Worm (Caenorhabditis elegans): ENCODE data around the gene sbds-1.

Gene sbds-1

DNA sequence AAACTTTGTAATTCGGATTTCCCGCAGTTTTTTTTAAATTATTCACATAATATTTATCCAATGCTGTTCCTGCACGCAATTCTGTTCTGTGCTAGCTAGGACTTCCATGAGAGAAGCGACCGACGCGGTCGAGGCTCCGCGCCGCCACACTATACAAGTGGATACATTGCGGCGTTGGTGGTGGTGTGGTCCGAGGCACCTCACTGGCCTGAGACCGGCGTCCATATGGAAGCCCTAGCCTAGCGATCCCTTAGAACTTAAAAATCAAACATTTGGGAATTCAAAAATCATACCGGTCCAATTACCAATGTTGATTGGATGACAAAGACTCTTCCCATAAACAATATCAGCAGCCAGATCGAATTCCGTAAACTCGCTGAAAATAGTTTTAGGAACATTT, 12.1 kb downstream of the sbds-1 start:
- TF ChIP-seq tra-4 (tag; optimal IDR thresholded peaks at IDR 0.05) = no peak
- TF ChIP-seq ama-1 (optimal IDR thresholded peaks at IDR 0.05) = no peak
- no peak for TF ChIP-seq hmg-4 (GFP tag; optimal IDR thresholded peaks at IDR 0.05)
- TF ChIP-seq tbx-37 (GFP tag; conservative IDR thresholded peaks at IDR 0.05) = no peak
- no peak for TF ChIP-seq hmbx-1 (tag; optimal IDR thresholded peaks at IDR 0.05)
- TF ChIP-seq ets-7 (tag; optimal IDR thresholded peaks at IDR 0.05) = no peak
- TF ChIP-seq sea-1 (GFP tag; conservative IDR thresholded peaks at IDR 0.05) = no peak
- no peak for TF ChIP-seq ceh-36 (tag; optimal IDR thresholded peaks at IDR 0.05)
- no peak for TF ChIP-seq hnd-1 (tag; optimal IDR thresholded peaks at IDR 0.05)
- no peak for TF ChIP-seq F13C5.2 (tag; optimal IDR thresholded peaks at IDR 0.05)
- no peak for TF ChIP-seq B0310.2 (tag; optimal IDR thresholded peaks at IDR 0.05)
- TF ChIP-seq ceh-13 (GFP tag; optimal IDR thresholded peaks at IDR 0.05) = no peak
- TF ChIP-seq flt-1 (GFP tag; IDR thresholded peaks at IDR 0.05) = no peak
- TF ChIP-seq pes-1 (GFP tag; IDR thresholded peaks at IDR 0.05) = no peak
- no peak for TF ChIP-seq aly-1 (tag; optimal IDR thresholded peaks at IDR 0.05)
- no peak for TF ChIP-seq scrt-1 (GFP tag; IDR thresholded peaks at IDR 0.05)
- TF ChIP-seq tbx-11 (GFP tag; IDR thresholded peaks at IDR 0.05) = no peak

DNA sequence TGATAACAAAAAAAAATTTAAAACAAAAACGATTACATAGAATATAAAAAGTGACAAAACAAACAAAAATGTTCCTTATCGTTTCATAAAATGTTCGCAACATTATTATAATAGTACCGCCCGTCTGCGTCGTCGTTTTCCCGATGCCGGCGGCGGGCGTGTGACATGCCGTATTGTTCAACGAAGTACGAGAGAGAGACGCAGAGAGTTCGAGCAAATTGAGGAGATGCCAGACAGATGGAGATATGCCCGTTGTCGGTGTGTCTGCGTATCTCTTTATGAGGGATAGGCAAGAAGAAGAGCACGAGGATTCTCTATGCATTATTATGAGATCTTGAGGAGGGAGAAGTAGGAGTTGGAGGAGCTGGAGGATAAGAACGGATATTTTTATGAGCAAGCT, 14.5 kb downstream of the sbds-1 start:
- TF ChIP-seq aly-1 (tag; optimal IDR thresholded peaks at IDR 0.05) (no peak), F13C5.2 (tag; optimal IDR thresholded peaks at IDR 0.05) (peak; percentile 54), flt-1 (GFP tag; IDR thresholded peaks at IDR 0.05) (no peak), hmg-4 (GFP tag; optimal IDR thresholded peaks at IDR 0.05) (peak; percentile 71), tbx-37 (GFP tag; conservative IDR thresholded peaks at IDR 0.05) (no peak), pes-1 (GFP tag; IDR thresholded peaks at IDR 0.05) (no peak)

DNA sequence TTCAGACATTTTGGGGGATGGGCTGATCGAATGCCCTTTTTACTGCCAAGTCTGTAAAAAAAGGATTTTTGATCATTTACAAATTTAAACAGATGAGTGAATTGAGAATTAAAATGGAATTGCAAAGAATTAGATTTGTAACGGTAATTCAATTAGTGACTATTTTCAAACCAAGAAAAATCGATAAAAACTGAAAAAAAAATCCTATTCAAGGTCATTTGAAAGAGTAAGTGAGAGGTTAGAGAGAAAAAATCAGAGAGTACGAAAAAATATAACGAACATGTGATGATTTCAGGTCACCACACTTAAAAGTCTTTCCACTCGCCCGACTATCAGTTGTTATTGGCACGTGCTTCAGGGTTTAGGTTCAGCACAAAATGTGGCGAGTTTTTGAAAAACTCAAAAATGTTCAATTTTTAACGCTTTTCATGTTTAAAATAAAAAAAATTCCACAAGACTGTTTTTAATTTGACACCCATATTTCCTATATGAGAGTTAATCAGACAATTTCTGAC, 18.0 kb downstream of the sbds-1 start, which contains the start of gene T19C3.4:
T19C3.4 (minus strand) TSS at position 51 of the 515 bp plus-strand sequence.
- TF ChIP-seq hmbx-1 (tag; optimal IDR thresholded peaks at IDR 0.05) (no peak), flt-1 (GFP tag; IDR thresholded peaks at IDR 0.05) (no peak), ama-1 (optimal IDR thresholded peaks at IDR 0.05) (no peak), tra-4 (tag; optimal IDR thresholded peaks at IDR 0.05) (no peak), aly-1 (tag; optimal IDR thresholded peaks at IDR 0.05) (no peak), scrt-1 (GFP tag; IDR thresholded peaks at IDR 0.05) (no peak), sea-1 (GFP tag; conservative IDR thresholded peaks at IDR 0.05) (no peak), pes-1 (GFP tag; IDR thresholded peaks at IDR 0.05) (no peak), B0310.2 (tag; optimal IDR thresholded peaks at IDR 0.05) (no peak)

DNA sequence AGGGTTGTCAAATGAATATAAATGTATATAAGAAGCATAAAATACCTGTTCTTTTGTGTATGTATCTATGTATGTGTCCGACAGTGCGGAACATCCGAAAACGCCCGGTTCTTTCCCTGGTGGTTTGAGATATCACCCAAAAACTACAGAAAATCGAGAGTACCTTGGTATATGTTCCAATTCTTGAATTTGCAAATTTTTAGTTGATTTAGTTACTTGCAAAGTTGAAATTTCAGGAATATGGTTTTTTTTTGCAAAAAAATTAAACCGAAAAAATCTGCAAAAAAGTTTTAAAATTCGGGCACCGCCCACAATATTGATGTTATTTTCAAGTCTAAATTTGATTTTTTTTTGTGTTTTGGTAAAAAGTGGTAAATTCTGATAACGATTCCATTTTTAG, 20.8 kb downstream of the sbds-1 start, which contains the start of gene T19C3.2:
T19C3.2 (minus strand) TSS at position 101 of the 400 bp plus-strand sequence.
- TF ChIP-seq scrt-1 (GFP tag; IDR thresholded peaks at IDR 0.05) = no peak
- TF ChIP-seq ceh-13 (GFP tag; optimal IDR thresholded peaks at IDR 0.05) = no peak
- no peak for TF ChIP-seq ama-1 (optimal IDR thresholded peaks at IDR 0.05)
- no peak for TF ChIP-seq tbx-37 (GFP tag; conservative IDR thresholded peaks at IDR 0.05)

DNA sequence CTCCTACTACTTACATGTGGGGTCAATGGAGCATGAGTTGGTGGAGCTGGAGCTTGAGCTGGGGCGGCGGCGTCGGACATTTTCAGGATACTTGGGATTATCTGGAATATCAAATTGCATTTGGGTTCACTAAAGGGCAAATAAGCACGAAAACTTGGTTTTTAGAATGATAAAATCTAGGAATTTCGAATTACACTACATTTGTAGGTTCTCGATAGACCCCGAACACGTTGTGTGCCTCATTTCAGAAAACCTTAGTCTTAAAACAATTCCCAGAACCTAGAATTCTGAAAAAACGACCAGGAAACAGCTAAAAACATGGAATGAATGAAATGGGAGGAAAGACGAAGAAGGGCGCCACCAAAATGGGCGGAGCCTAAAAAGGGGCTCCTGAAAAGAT, 23.8 kb downstream of the sbds-1 start, which contains the start of gene T19C3.3:
T19C3.3 (minus strand) TSS at position 101 of the 400 bp plus-strand sequence.
- TF ChIP-seq hnd-1 (tag; optimal IDR thresholded peaks at IDR 0.05) (no peak), B0310.2 (tag; optimal IDR thresholded peaks at IDR 0.05) (no peak), tbx-11 (GFP tag; IDR thresholded peaks at IDR 0.05) (no peak), ama-1 (optimal IDR thresholded peaks at IDR 0.05) (no peak), pes-1 (GFP tag; IDR thresholded peaks at IDR 0.05) (no peak), scrt-1 (GFP tag; IDR thresholded peaks at IDR 0.05) (no peak), sea-1 (GFP tag; conservative IDR thresholded peaks at IDR 0.05) (no peak)

DNA sequence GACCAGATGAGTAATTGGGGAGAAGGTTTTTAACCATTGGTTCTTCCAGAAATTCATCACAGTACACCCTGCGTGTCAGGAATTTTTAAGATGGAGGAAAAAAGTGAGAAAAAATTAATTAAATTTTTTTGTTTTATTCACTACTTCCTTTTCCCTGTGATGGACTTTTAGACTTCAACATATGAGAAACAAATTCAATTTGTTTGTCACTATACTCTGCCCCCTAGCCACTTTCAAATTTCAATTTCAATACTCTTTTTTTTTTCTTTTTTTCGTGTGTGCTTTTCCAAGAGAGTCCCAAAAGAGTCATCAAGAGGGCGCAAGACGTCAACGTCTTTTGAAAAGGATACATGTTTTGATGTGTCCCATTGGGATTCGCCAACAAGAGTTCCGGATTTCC, 25.5 kb downstream of the sbds-1 start:
- TF ChIP-seq flt-1 (GFP tag; IDR thresholded peaks at IDR 0.05) (no peak), tbx-11 (GFP tag; IDR thresholded peaks at IDR 0.05) (no peak), aly-1 (tag; optimal IDR thresholded peaks at IDR 0.05) (no peak), tbx-37 (GFP tag; conservative IDR thresholded peaks at IDR 0.05) (no peak), B0310.2 (tag; optimal IDR thresholded peaks at IDR 0.05) (no peak), scrt-1 (GFP tag; IDR thresholded peaks at IDR 0.05) (no peak), F13C5.2 (tag; optimal IDR thresholded peaks at IDR 0.05) (no peak), tra-4 (tag; optimal IDR thresholded peaks at IDR 0.05) (no peak), hmbx-1 (tag; optimal IDR thresholded peaks at IDR 0.05) (no peak), ets-7 (tag; optimal IDR thresholded peaks at IDR 0.05) (no peak), hnd-1 (tag; optimal IDR thresholded peaks at IDR 0.05) (no peak), ama-1 (optimal IDR thresholded peaks at IDR 0.05) (no peak), hmg-4 (GFP tag; optimal IDR thresholded peaks at IDR 0.05) (no peak), ceh-36 (tag; optimal IDR thresholded peaks at IDR 0.05) (no peak)

DNA sequence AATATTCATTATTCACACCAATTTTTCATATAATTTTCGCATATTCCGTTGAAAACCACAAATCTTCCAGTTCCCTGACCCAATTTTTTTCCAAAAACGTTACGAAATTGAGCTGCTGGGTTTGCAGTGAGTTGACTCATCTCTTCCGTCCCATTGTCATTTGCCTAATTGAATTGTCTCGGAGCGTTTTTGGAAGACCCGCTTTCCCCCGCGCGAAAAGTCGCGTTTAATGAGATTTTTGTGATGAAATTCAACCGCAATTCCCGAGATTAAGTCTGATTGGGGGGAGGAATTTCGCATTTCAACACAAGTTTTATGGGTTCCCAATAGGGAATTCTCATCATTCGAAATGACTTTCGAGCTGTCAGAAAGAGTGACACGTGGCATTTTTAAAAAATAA, 26.3 kb downstream of the sbds-1 start:
- TF ChIP-seq hmg-4 (GFP tag; optimal IDR thresholded peaks at IDR 0.05) (no peak), ceh-13 (GFP tag; optimal IDR thresholded peaks at IDR 0.05) (no peak), pes-1 (GFP tag; IDR thresholded peaks at IDR 0.05) (no peak), F13C5.2 (tag; optimal IDR thresholded peaks at IDR 0.05) (no peak), tra-4 (tag; optimal IDR thresholded peaks at IDR 0.05) (no peak), ama-1 (optimal IDR thresholded peaks at IDR 0.05) (no peak), B0310.2 (tag; optimal IDR thresholded peaks at IDR 0.05) (no peak), sea-1 (GFP tag; conservative IDR thresholded peaks at IDR 0.05) (no peak), tbx-37 (GFP tag; conservative IDR thresholded peaks at IDR 0.05) (no peak), ceh-36 (tag; optimal IDR thresholded peaks at IDR 0.05) (no peak), scrt-1 (GFP tag; IDR thresholded peaks at IDR 0.05) (no peak), tbx-11 (GFP tag; IDR thresholded peaks at IDR 0.05) (no peak), ets-7 (tag; optimal IDR thresholded peaks at IDR 0.05) (no peak), hmbx-1 (tag; optimal IDR thresholded peaks at IDR 0.05) (no peak), hnd-1 (tag; optimal IDR thresholded peaks at IDR 0.05) (no peak), aly-1 (tag; optimal IDR thresholded peaks at IDR 0.05) (no peak)

DNA sequence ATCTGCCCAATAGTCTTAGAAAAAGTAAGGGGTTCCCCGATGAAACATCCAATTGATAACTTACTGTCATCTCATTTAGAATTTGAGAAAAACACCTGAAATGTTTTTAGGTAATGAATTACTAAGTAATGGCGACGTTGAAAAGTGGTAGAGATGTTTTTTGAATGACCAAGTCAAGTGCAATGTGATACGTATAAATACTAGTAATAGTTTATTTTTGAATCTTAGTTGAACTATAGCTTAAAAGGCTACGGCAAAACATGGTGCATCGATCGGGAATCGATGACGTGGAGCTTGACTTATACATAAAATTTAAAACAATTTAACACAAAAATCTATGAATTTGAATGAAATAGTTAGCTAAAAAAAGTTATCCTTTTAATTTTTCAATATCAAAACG, 28.7 kb downstream of the sbds-1 start, which contains the start of gene best-17:
best-17 (minus strand) TSS at position 101 of the 400 bp plus-strand sequence.
- TF ChIP-seq hnd-1 (tag; optimal IDR thresholded peaks at IDR 0.05) = no peak
- no peak for TF ChIP-seq flt-1 (GFP tag; IDR thresholded peaks at IDR 0.05)
- no peak for TF ChIP-seq tra-4 (tag; optimal IDR thresholded peaks at IDR 0.05)
- TF ChIP-seq tbx-37 (GFP tag; conservative IDR thresholded peaks at IDR 0.05) = no peak
- no peak for TF ChIP-seq F13C5.2 (tag; optimal IDR thresholded peaks at IDR 0.05)
- TF ChIP-seq hmg-4 (GFP tag; optimal IDR thresholded peaks at IDR 0.05) = no peak
- TF ChIP-seq hmbx-1 (tag; optimal IDR thresholded peaks at IDR 0.05) = no peak
- TF ChIP-seq ceh-13 (GFP tag; optimal IDR thresholded peaks at IDR 0.05) = no peak
- TF ChIP-seq ceh-36 (tag; optimal IDR thresholded peaks at IDR 0.05) = no peak
- no peak for TF ChIP-seq tbx-11 (GFP tag; IDR thresholded peaks at IDR 0.05)
- TF ChIP-seq ama-1 (optimal IDR thresholded peaks at IDR 0.05) = no peak
- TF ChIP-seq ets-7 (tag; optimal IDR thresholded peaks at IDR 0.05) = no peak
- TF ChIP-seq aly-1 (tag; optimal IDR thresholded peaks at IDR 0.05) = no peak
- no peak for TF ChIP-seq sea-1 (GFP tag; conservative IDR thresholded peaks at IDR 0.05)
- no peak for TF ChIP-seq B0310.2 (tag; optimal IDR thresholded peaks at IDR 0.05)
- no peak for TF ChIP-seq scrt-1 (GFP tag; IDR thresholded peaks at IDR 0.05)
- no peak for TF ChIP-seq pes-1 (GFP tag; IDR thresholded peaks at IDR 0.05)

All from whole organism, early embryonic.